Fruit fly (Drosophila melanogaster): ENCODE results near the gene brv3.

DNA sequence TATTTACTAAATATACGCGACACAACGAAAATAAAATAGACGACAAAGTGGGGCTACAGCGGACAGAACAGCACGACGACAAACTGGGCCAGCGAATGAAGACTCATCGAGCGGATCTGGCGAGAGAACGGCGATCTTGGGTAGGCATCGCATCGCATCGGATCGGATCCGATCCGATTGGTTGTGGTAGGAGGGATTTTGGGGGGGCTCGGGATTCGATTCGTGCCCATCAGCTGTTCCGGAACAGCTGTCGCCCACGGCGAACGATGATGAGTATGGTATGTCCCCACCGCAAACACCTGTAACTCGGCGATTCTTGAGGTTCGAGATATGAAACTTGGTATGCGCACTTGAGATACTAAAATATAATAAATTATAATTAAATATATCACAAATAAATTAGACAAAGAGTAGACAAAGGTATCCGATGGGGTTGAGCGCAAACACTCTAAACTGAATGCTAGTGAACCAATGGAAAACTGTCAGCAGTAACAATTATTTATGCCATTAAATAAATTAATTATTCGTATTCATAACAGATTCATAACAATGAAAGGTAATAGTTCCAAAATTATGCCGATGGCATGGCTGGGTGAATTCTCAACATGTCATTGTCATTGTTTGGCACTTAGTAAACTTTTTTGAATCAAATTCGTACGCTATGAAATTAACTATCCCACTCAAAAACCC, 43.9 kb downstream of the brv3 start, which contains the start of the genes Vha36-3 and AANATL7:
- TF ChIP-seq Eip78C (GFP tag) (no peak), Gug (GFP tag; IDR thresholded peaks at IDR 0.05) (no peak), CG8632 (GFP tag; optimal IDR thresholded peaks at IDR 0.05) (no peak), OdsH (GFP tag; optimal IDR thresholded peaks at IDR 0.05) (no peak), spab (GFP tag; optimal IDR thresholded peaks at IDR 0.05) (no peak), svp (GFP tag) (no peak)
